Worm (Caenorhabditis elegans) whole organism, early embryonic: ENCODE data around the gene F36H12.10.
"Not testable (repeated sequence)": the region's sequence is repeated elsewhere in the genome, so short reads cannot be mapped to it uniquely, and the experiment has no call there.

ENCODE experiments used
- B0310.2 ChIP-seq: sonication (generic microtip); optimal IDR thresholded peaks from 2 replicates; lab custom pipeline; 2016; ENCODE audit warnings: mild to moderate bottlenecking, missing genetic modification characterization, missing compliant biosample characterization
- F13C5.2 ChIP-seq: sonication (generic microtip); optimal IDR thresholded peaks from 2 replicates; lab custom pipeline; 2017; ENCODE audit warnings: mild to moderate bottlenecking, missing genetic modification characterization, inconsistent platforms, missing compliant biosample characterization
- aly-1 ChIP-seq: sonication (generic microtip); optimal IDR thresholded peaks from 2 replicates; lab custom pipeline; 2016; ENCODE audit warnings: missing genetic modification characterization, missing compliant biosample characterization
- ama-1 ChIP-seq: fragments of 150-350 bp; optimal IDR thresholded peaks from 2 replicates; lab custom pipeline; 2014
- ceh-13 ChIP-seq: fragments of 200-800 bp; sonication (Bioruptor generic); optimal IDR thresholded peaks from 2 replicates; lab custom pipeline; 2018; ENCODE audit warnings: mild to moderate bottlenecking, missing genetic modification characterization, missing compliant biosample characterization
- ceh-36 ChIP-seq: sonication (generic microtip); optimal IDR thresholded peaks from 2 replicates; lab custom pipeline; 2016; ENCODE audit warnings: missing genetic modification characterization, inconsistent platforms, missing compliant biosample characterization
- ets-7 ChIP-seq: sonication (generic microtip); optimal IDR thresholded peaks from 2 replicates; lab custom pipeline; 2016; ENCODE audit warnings: missing genotype, missing genetic modification characterization, missing compliant biosample characterization
- flt-1 ChIP-seq: fragments of 200-800 bp; sonication (Bioruptor generic); IDR thresholded peaks from 2 replicates; pipeline ENCODE4 v1.3.6; 2022; ENCODE audit warnings: missing genetic modification characterization, missing compliant biosample characterization
- hmbx-1 ChIP-seq: sonication (generic microtip); optimal IDR thresholded peaks from 2 replicates; lab custom pipeline; 2016; ENCODE audit warnings: mild to moderate bottlenecking, missing genetic modification characterization, missing compliant biosample characterization
- hmg-4 ChIP-seq: fragments of 200-800 bp; sonication (Bioruptor generic); optimal IDR thresholded peaks from 2 replicates; lab custom pipeline; 2018; ENCODE audit warnings: mild to moderate bottlenecking, missing genetic modification characterization, missing compliant biosample characterization
- hnd-1 ChIP-seq: sonication (generic microtip); optimal IDR thresholded peaks from 2 replicates; lab custom pipeline; 2016; ENCODE audit warnings: missing genetic modification characterization, missing compliant biosample characterization
- pes-1 ChIP-seq: fragments of 200-800 bp; sonication (Bioruptor generic); IDR thresholded peaks from 2 replicates; pipeline ENCODE4 v1.3.6; 2022; ENCODE audit warnings: missing genetic modification reagents, missing genetic modification characterization, missing compliant biosample characterization
- scrt-1 ChIP-seq: fragments of 200-800 bp; sonication (Bioruptor generic); IDR thresholded peaks from 2 replicates; pipeline ENCODE4 v1.3.6; 2022; ENCODE audit warnings: missing genetic modification characterization, missing compliant biosample characterization
- sea-1 ChIP-seq: fragments of 200-800 bp; sonication (Bioruptor generic); conservative IDR thresholded peaks from 2 replicates; pipeline ENCODE4 v1.3.6; 2022; ENCODE audit warnings: missing genetic modification characterization, missing compliant biosample characterization
- tbx-11 ChIP-seq: fragments of 200-800 bp; sonication (Bioruptor generic); IDR thresholded peaks from 2 replicates; pipeline ENCODE4 v1.3.6; 2022; ENCODE audit warnings: missing genetic modification characterization, missing compliant biosample characterization
- tbx-37 ChIP-seq: fragments of 200-800 bp; sonication (Bioruptor generic); conservative IDR thresholded peaks from 2 replicates; pipeline ENCODE4 v1.3.6; 2022; ENCODE audit warnings: missing genetic modification reagents, missing genetic modification characterization, missing compliant biosample characterization
- tra-4 ChIP-seq: sonication (generic microtip); optimal IDR thresholded peaks from 2 replicates; lab custom pipeline; 2017; ENCODE audit warnings: missing genetic modification characterization, missing compliant biosample characterization

Gene F36H12.10

ce11 chrIV:5268803-5269202 lies 14.2 kb upstream of the F36H12.10 start, which contains the start of gene F36H12.4:
F36H12.4 (plus strand) TSS chrIV:5269103.
- no peak for TF ChIP-seq tbx-37 (GFP tag; lab: Robert Waterston, UW)
- TF ChIP-seq ama-1, result no peak
- TF ChIP-seq hmbx-1 (tag; lab: Kevin White, UChicago), result no peak
- no peak for TF ChIP-seq B0310.2 (tag; lab: Kevin White, UChicago)
- TF ChIP-seq F13C5.2 (tag; lab: Kevin White, UChicago), result no peak
- TF ChIP-seq tbx-11 (GFP tag; lab: Robert Waterston, UW), result no peak
- TF ChIP-seq ceh-13 (GFP tag; lab: Kevin White, UChicago), result no peak
- no peak for TF ChIP-seq ceh-36 (tag; lab: Kevin White, UChicago)
- TF ChIP-seq scrt-1 (GFP tag; lab: Robert Waterston, UW), result no peak
- no peak for TF ChIP-seq aly-1 (tag; lab: Kevin White, UChicago)
- TF ChIP-seq hmg-4 (GFP tag; lab: Kevin White, UChicago), result no peak
- no peak for TF ChIP-seq tra-4 (tag; lab: Kevin White, UChicago)
- no peak for TF ChIP-seq sea-1 (GFP tag; lab: Robert Waterston, UW)
- TF ChIP-seq flt-1 (GFP tag; lab: Robert Waterston, UW), result no peak
- TF ChIP-seq pes-1 (GFP tag; lab: Robert Waterston, UW), result no peak
- TF ChIP-seq hnd-1 (tag; lab: Kevin White, UChicago), result no peak
- TF ChIP-seq ets-7, result no peak

ce11 chrIV:5266474-5266873 lies 11.9 kb upstream of the F36H12.10 start, which contains the start of gene F36H12.5:
F36H12.5 (plus strand) TSS chrIV:5266774.
- no peak for TF ChIP-seq hmg-4 (GFP tag; lab: Kevin White, UChicago)
- no peak for TF ChIP-seq ceh-13 (GFP tag; lab: Kevin White, UChicago)
- TF ChIP-seq scrt-1 (GFP tag; lab: Robert Waterston, UW), result no peak
- no peak for TF ChIP-seq B0310.2 (tag; lab: Kevin White, UChicago)
- TF ChIP-seq F13C5.2 (tag; lab: Kevin White, UChicago), result no peak
- no peak for TF ChIP-seq flt-1 (GFP tag; lab: Robert Waterston, UW)
- no peak for TF ChIP-seq sea-1 (GFP tag; lab: Robert Waterston, UW)
- no peak for TF ChIP-seq hmbx-1 (tag; lab: Kevin White, UChicago)
- TF ChIP-seq tra-4 (tag; lab: Kevin White, UChicago), result no peak
- TF ChIP-seq tbx-11 (GFP tag; lab: Robert Waterston, UW), result no peak
- TF ChIP-seq tbx-37 (GFP tag; lab: Robert Waterston, UW), result no peak
- TF ChIP-seq hnd-1 (tag; lab: Kevin White, UChicago), result no peak
- TF ChIP-seq ceh-36 (tag; lab: Kevin White, UChicago), result no peak
- no peak for TF ChIP-seq ets-7
- TF ChIP-seq pes-1 (GFP tag; lab: Robert Waterston, UW), result no peak

- not testable (repeated sequence) for TF ChIP-seq scrt-1 (GFP tag; lab: Robert Waterston, UW); ets-7; ceh-36 (tag; lab: Kevin White, UChicago)
Measured at ce11 chrIV:5260289-5260688, 5.7 kb upstream of the F36H12.10 start, which contains the start of gene msp-19. msp-19 (plus strand) TSS chrIV:5260589.

ce11 chrIV:5258385-5258784 lies 3.8 kb upstream of the F36H12.10 start, which contains the start of gene ttbk-2.1:
ttbk-2.1 (plus strand) TSS chrIV:5258685.
- not testable (repeated sequence) for TF ChIP-seq F13C5.2 (tag; lab: Kevin White, UChicago); flt-1 (GFP tag; lab: Robert Waterston, UW); ama-1

ce11 chrIV:5256731-5257130 lies 2.2 kb upstream of the F36H12.10 start, which contains the start of gene F36H12.9:
F36H12.9 (plus strand) TSS chrIV:5257031.
- not testable (repeated sequence) for TF ChIP-seq F13C5.2 (tag; lab: Kevin White, UChicago); flt-1 (GFP tag; lab: Robert Waterston, UW); hmg-4 (GFP tag; lab: Kevin White, UChicago)

ce11 chrIV:5230530-5230929 lies 24.0 kb downstream of the F36H12.10 start, which contains the start of gene thn-5:
thn-5 (plus strand) TSS chrIV:5230830.
- no peak for TF ChIP-seq hnd-1 (tag; lab: Kevin White, UChicago)
- no peak for TF ChIP-seq B0310.2 (tag; lab: Kevin White, UChicago)
- TF ChIP-seq flt-1 (GFP tag; lab: Robert Waterston, UW), result no peak
- TF ChIP-seq hmbx-1 (tag; lab: Kevin White, UChicago), result no peak
- no peak for TF ChIP-seq F13C5.2 (tag; lab: Kevin White, UChicago)
- TF ChIP-seq pes-1 (GFP tag; lab: Robert Waterston, UW), result no peak
- no peak for TF ChIP-seq sea-1 (GFP tag; lab: Robert Waterston, UW)
- no peak for TF ChIP-seq ceh-13 (GFP tag; lab: Kevin White, UChicago)
- no peak for TF ChIP-seq hmg-4 (GFP tag; lab: Kevin White, UChicago)
- no peak for TF ChIP-seq tra-4 (tag; lab: Kevin White, UChicago)
- TF ChIP-seq tbx-11 (GFP tag; lab: Robert Waterston, UW), result no peak
- no peak for TF ChIP-seq aly-1 (tag; lab: Kevin White, UChicago)
- TF ChIP-seq tbx-37 (GFP tag; lab: Robert Waterston, UW), result no peak
- no peak for TF ChIP-seq ama-1
- TF ChIP-seq ets-7, result no peak
- TF ChIP-seq scrt-1 (GFP tag; lab: Robert Waterston, UW), result no peak
- no peak for TF ChIP-seq ceh-36 (tag; lab: Kevin White, UChicago)

ce11 chrIV:5228619-5229018 lies 26.0 kb downstream of the F36H12.10 start, which contains the start of gene thn-6:
thn-6 (plus strand) TSS chrIV:5228919.
- TF ChIP-seq ceh-13 (GFP tag; lab: Kevin White, UChicago) (no peak), ceh-36 (tag; lab: Kevin White, UChicago) (no peak), tbx-37 (GFP tag; lab: Robert Waterston, UW) (no peak), sea-1 (GFP tag; lab: Robert Waterston, UW) (no peak), aly-1 (tag; lab: Kevin White, UChicago) (no peak), ama-1 (no peak), pes-1 (GFP tag; lab: Robert Waterston, UW) (no peak), flt-1 (GFP tag; lab: Robert Waterston, UW) (no peak), F13C5.2 (tag; lab: Kevin White, UChicago) (no peak)
